Fruit fly (Drosophila melanogaster) whole organism, pupa: ENCODE measurements around the gene CG7943.

Source experiments
- CG10348 ChIP-seq: fragments of 200-800 bp; sonication (Bioruptor generic); IDR thresholded peaks from 2 replicates; pipeline ENCODE4 v1.3.6; 2022; ENCODE audit warnings: missing biosample characterization, missing genetic modification characterization
- CG12605 ChIP-seq: fragments of 200-800 bp; sonication (Bioruptor generic); IDR thresholded peaks from 2 replicates; pipeline ENCODE4 v1.3.6; 2022; ENCODE audit warnings: missing biosample characterization, missing genetic modification characterization
- CG13204 ChIP-seq: fragments of 200-800 bp; sonication (Bioruptor generic); optimal IDR thresholded peaks from 2 replicates; lab custom pipeline; 2018; ENCODE audit warnings: missing biosample characterization, mild to moderate bottlenecking, missing genetic modification characterization, moderate library complexity
- CG14655 ChIP-seq: fragments of 200-800 bp; sonication (Bioruptor generic); optimal IDR thresholded peaks from 3 replicates; lab custom pipeline; 2017; ENCODE audit warnings: mild to moderate bottlenecking, missing biosample characterization, missing genetic modification reagents, missing genetic modification characterization
- CG15710 ChIP-seq: fragments of 200-800 bp; sonication (Bioruptor generic); optimal IDR thresholded peaks from 2 replicates; lab custom pipeline; 2018; ENCODE audit warnings: missing biosample characterization, mild to moderate bottlenecking, missing genetic modification characterization, moderate library complexity
- CG17806 ChIP-seq: fragments of 200-800 bp; sonication (Bioruptor generic); optimal IDR thresholded peaks from 2 replicates; lab custom pipeline; 2018; ENCODE audit warnings: missing biosample characterization, mild to moderate bottlenecking, missing genetic modification characterization, moderate library complexity
- CG32121 ChIP-seq: fragments of 200-800 bp; sonication (Bioruptor generic); IDR thresholded peaks from 2 replicates; pipeline ENCODE4 v1.3.6; 2022; ENCODE audit warnings: missing biosample characterization, missing genetic modification characterization
- CG34367 ChIP-seq: fragments of 200-800 bp; sonication (Bioruptor generic); optimal IDR thresholded peaks from 2 replicates; lab custom pipeline; 2018; ENCODE audit warnings: missing biosample characterization, mild to moderate bottlenecking, missing genetic modification characterization
- CG4496 ChIP-seq: fragments of 200-800 bp; sonication (Bioruptor generic); IDR thresholded peaks from 3 replicates; pipeline ENCODE4 v1.3.6; 2022; ENCODE audit warnings: missing biosample characterization, missing genetic modification characterization
- CG8159 ChIP-seq: fragments of 200-800 bp; sonication (Bioruptor generic); optimal IDR thresholded peaks from 3 replicates; lab custom pipeline; 2018; ENCODE audit warnings: missing biosample characterization, mild to moderate bottlenecking, missing genetic modification characterization, moderate library complexity
- CG8301 ChIP-seq: fragments of 200-800 bp; sonication (Bioruptor generic); optimal IDR thresholded peaks from 2 replicates; lab custom pipeline; 2018; ENCODE audit warnings: missing biosample characterization, mild to moderate bottlenecking, missing genetic modification characterization
- CG9948 ChIP-seq: fragments of 200-800 bp; sonication (Bioruptor generic); optimal IDR thresholded peaks from 2 replicates; lab custom pipeline; 2018; ENCODE audit warnings: missing biosample characterization, mild to moderate bottlenecking, missing genetic modification characterization, moderate library complexity
- D1 ChIP-seq: fragments of 200-800 bp; sonication (Bioruptor generic); optimal IDR thresholded peaks from 2 replicates; lab custom pipeline; 2018; ENCODE audit warnings: missing biosample characterization, mild to moderate bottlenecking, missing genetic modification characterization, moderate library complexity
- EcR ChIP-seq: fragments of 200-800 bp; sonication (Bioruptor generic); optimal IDR thresholded peaks from 3 replicates; lab custom pipeline; 2019; ENCODE audit warnings: missing biosample characterization, missing genetic modification characterization, mild to moderate bottlenecking, moderate library complexity, missing genetic modification reagents
- Ets98B ChIP-seq: fragments of 200-800 bp; sonication (Bioruptor generic); IDR thresholded peaks from 2 replicates; pipeline ENCODE4 v1.3.6; 2022; ENCODE audit warnings: missing biosample characterization, missing genetic modification characterization
- Pif1A ChIP-seq: fragments of 200-800 bp; sonication (Bioruptor generic); optimal IDR thresholded peaks from 3 replicates; lab custom pipeline; 2016; ENCODE audit warnings: missing biosample characterization, missing genetic modification characterization
- Pif1B ChIP-seq: fragments of 200-800 bp; sonication (Bioruptor generic); optimal IDR thresholded peaks from 3 replicates; lab custom pipeline; 2016; ENCODE audit warnings: missing biosample characterization, missing genetic modification characterization
- Snoo ChIP-seq: fragments of 200-800 bp; sonication (Bioruptor generic); optimal IDR thresholded peaks from 3 replicates; lab custom pipeline; 2017; ENCODE audit warnings: missing biosample characterization, mild to moderate bottlenecking, missing genetic modification characterization, inconsistent platforms
- fd96Ca ChIP-seq: fragments of 200-800 bp; sonication (Bioruptor generic); IDR thresholded peaks from 3 replicates; pipeline ENCODE4 v1.3.6; 2022; ENCODE audit warnings: missing biosample characterization, missing genetic modification characterization
- gl ChIP-seq: fragments of 200-800 bp; sonication (Bioruptor generic); optimal IDR thresholded peaks from 2 replicates; lab custom pipeline; 2018; ENCODE audit warnings: missing biosample characterization, mild to moderate bottlenecking, missing genetic modification characterization
- rn ChIP-seq: fragments of 200-800 bp; sonication (Bioruptor generic); IDR thresholded peaks from 2 replicates; pipeline ENCODE4 v1.3.6; 2022; ENCODE audit warnings: missing biosample characterization, missing genetic modification characterization

Gene CG7943

DNA sequence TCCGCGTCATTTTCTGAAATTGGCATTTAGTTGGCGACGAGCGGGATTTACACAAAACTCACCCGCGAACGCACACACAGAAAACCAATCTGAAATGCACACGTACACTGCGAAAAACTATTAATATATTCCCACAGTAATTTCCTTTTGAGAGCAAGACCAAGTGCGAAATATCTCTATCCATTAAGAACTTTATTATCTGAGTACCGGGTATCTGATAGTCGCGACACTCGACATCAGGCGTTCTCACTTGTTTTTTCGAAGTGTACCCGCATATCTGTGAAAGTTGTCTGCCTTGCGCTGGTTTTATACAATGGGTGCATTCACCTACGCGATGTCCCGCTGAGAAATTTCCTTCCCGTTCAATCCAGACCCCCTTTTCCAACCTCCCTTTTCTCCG is 29.8 kb downstream of the CG7943 start:
- TF ChIP-seq CG17806 (tag; lab: Kevin White, UChicago) (peak; percentile 51), CG14655 (GFP tag; lab: Kevin White, UChicago) (peak; percentile 72), fd96Ca (peak; percentile 82), CG13204 (GFP tag; lab: Kevin White, UChicago) (no peak), rn (GFP tag; lab: Robert Waterston, UW) (no peak), Ets98B (GFP tag; lab: Robert Waterston, UW) (peak; percentile 52), CG34367 (tag; lab: Kevin White, UChicago) (peak; percentile 53), Snoo (tag; lab: Kevin White, UChicago) (peak; percentile 56), CG8159 (tag; lab: Kevin White, UChicago) (peak; percentile 57), CG12605 (GFP tag; lab: Robert Waterston, UW) (no peak), CG15710 (tag; lab: Kevin White, UChicago) (peak; percentile 66), Pif1A (peak; percentile 17), CG32121 (GFP tag; lab: Robert Waterston, UW) (no peak), Pif1B (GFP tag; lab: Kevin White, UChicago) (no peak), gl (tag; lab: Kevin White, UChicago) (no peak), CG9948 (tag; lab: Kevin White, UChicago) (peak; percentile 56), D1 (tag; lab: Kevin White, UChicago) (no peak), CG10348 (GFP tag; lab: Robert Waterston, UW) (no peak; the same call in 1 of the 2 replicates), EcR (GFP tag; lab: Kevin White, UChicago) (peak; percentile 53), CG8301 (tag; lab: Kevin White, UChicago) (peak; percentile 69), CG4496 (peak; percentile 63; the same call in 1 of the 3 replicates)

DNA sequence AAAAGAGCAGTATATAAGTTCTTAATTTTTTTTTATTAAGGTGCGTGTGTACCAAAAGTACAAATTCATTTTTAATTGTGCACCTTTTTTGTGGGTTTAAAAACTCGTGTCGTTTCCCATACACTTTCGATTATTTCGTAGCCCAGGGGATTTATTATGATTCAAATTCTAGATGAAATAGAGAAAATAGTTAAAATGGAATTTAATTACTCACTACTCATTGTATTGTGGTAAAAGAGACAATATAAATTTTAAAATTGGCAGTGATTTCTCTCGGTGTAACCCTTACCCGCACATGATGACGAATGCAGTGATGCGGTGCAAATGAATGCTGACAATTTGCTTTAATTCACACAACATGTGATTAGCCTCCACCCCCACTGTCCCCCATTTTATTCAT is 36.9 kb downstream of the CG7943 start:
- TF ChIP-seq CG13204 (GFP tag; lab: Kevin White, UChicago): no peak
- no peak for TF ChIP-seq gl (tag; lab: Kevin White, UChicago)
- no peak for TF ChIP-seq CG12605 (GFP tag; lab: Robert Waterston, UW)
- TF ChIP-seq CG8301 (tag; lab: Kevin White, UChicago): no peak
- TF ChIP-seq fd96Ca: no peak
- TF ChIP-seq CG8159 (tag; lab: Kevin White, UChicago): peak; percentile 23
- TF ChIP-seq CG34367 (tag; lab: Kevin White, UChicago): no peak
- TF ChIP-seq D1 (tag; lab: Kevin White, UChicago): no peak
- TF ChIP-seq Pif1A: peak; percentile 13
- no peak for TF ChIP-seq CG14655 (GFP tag; lab: Kevin White, UChicago)
- TF ChIP-seq Snoo (tag; lab: Kevin White, UChicago): no peak

DNA sequence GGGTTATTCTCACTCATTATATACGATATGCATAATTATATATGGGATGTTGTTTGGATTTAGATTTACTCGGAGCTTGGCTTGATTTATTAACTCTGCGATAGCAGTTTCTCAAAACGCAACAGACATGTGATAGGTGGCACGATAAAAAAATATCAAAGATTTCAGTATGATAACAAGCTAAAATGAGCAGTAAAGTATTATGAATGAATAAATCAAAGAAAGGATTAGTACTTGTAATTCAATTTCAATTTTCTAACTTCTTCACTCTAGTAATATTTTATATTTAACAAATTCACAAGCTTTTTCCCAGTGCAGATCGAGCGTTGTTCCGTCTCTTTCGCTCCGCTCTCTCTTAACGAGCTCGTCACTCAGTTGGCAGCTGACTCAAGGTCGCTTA is 37.9 kb downstream of the CG7943 start:
- TF ChIP-seq fd96Ca (no peak), EcR (GFP tag; lab: Kevin White, UChicago) (no peak), CG4496 (no peak)
- TF ChIP-seq, all 21 proteins: peak for 0

DNA sequence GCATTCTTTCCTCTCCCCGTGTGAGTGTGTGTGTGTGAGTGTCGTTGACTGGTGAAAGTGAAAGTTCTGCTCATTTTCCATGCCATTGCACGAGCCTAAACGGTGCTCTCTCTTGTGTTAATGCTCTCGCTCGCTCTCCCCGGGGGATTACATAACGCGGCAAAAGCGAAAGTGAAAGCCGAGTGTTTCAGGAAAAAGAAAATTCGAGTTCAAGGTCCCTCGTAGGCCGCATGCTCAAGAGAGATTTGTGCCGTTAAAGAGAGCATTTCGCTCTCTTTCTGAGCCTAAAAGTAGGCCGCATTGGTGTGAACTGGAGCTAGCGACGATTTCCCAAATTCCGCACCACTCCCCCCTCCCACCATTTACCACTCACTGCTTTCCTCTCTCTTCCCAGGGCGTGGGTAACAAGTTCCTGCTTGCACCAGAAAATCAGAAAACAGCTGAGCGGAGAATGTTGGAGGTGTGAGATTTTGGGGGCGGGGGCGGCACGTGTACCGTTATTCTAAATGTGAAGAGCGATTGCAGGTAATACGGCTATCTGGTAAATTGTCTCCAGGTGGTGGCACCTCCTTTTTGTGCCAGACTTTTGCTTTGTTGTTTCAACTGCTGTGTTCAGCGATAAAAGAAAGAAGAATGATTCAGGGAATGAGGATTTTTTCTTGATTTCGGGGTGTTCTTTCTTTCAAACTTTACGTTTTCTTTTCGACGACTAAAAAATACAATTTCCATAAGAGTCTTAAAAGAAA is 44.2 kb downstream of the CG7943 start:
- TF ChIP-seq CG8301 (tag; lab: Kevin White, UChicago): peak; percentile 17
- peak; percentile 20 for TF ChIP-seq Pif1A
- TF ChIP-seq CG13204 (GFP tag; lab: Kevin White, UChicago): no peak
- no peak for TF ChIP-seq CG32121 (GFP tag; lab: Robert Waterston, UW)
- TF ChIP-seq CG14655 (GFP tag; lab: Kevin White, UChicago): peak; percentile 47
- peak; percentile 27 for TF ChIP-seq gl (tag; lab: Kevin White, UChicago)
- peak; percentile 30 for TF ChIP-seq CG8159 (tag; lab: Kevin White, UChicago)
- peak; percentile 83 for TF ChIP-seq EcR (GFP tag; lab: Kevin White, UChicago)
- TF ChIP-seq fd96Ca: peak; percentile 22; the same call in 1 of the 3 replicates
- no peak for TF ChIP-seq Ets98B (GFP tag; lab: Robert Waterston, UW)
- TF ChIP-seq CG15710 (tag; lab: Kevin White, UChicago): peak; percentile 17
- no peak for TF ChIP-seq CG9948 (tag; lab: Kevin White, UChicago)
- no peak for TF ChIP-seq CG34367 (tag; lab: Kevin White, UChicago)
- peak; percentile 5 for TF ChIP-seq Pif1B (GFP tag; lab: Kevin White, UChicago)
- TF ChIP-seq Snoo (tag; lab: Kevin White, UChicago): no peak
- no peak for TF ChIP-seq rn (GFP tag; lab: Robert Waterston, UW)
- TF ChIP-seq CG17806 (tag; lab: Kevin White, UChicago): no peak
- no peak for TF ChIP-seq D1 (tag; lab: Kevin White, UChicago)
- TF ChIP-seq CG12605 (GFP tag; lab: Robert Waterston, UW): no peak
- TF ChIP-seq CG4496: 0 out of 3 replicates have a peak, but pooled peaks have one; percentile 41
- no peak for TF ChIP-seq CG10348 (GFP tag; lab: Robert Waterston, UW)

DNA sequence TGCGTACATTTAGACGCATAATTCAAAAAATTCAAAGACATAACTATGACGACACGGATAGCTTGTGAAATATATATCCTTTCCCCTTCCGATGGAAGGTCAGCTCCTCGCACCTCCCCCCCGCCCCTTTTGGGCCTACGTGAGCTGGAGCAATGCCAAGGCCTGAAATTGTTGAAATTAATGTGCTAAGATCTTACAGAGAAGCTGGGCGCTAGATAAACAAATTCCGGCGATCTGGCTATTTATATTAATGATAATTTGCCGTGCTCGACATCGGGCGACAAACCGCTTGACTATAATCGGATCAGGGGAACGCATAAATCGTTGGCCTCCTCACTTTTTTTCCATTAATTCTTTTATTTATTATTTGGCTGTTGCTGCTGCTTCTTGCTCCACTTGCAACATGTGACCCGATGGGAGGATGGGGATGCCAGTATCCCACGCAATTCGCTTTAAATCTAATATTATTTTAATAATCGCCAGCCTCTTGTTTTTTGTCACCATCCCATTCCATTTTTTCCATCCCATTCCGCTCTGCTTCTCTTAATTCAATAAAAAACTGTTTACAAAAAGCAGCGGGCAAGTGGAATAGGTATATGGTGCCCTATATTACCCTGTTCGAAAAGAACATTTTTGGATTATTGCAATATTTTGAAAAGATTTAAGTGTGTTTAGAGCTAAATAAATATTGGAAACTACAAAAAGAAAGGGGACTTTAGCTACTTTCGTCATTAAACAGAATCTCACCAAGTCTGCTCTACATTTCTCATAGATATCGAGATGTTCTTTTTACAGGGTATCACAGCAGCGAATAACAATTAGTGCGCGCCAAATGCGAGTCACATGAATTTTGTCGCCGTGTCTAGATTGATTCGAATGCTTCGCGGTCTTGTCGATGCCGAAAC is 45.8 kb downstream of the CG7943 start:
- TF ChIP-seq CG9948 (tag; lab: Kevin White, UChicago) (no peak), CG13204 (GFP tag; lab: Kevin White, UChicago) (no peak), rn (GFP tag; lab: Robert Waterston, UW) (no peak), Pif1A (no peak), EcR (GFP tag; lab: Kevin White, UChicago) (no peak), CG14655 (GFP tag; lab: Kevin White, UChicago) (no peak), Snoo (tag; lab: Kevin White, UChicago) (no peak), CG15710 (tag; lab: Kevin White, UChicago) (no peak), CG4496 (no peak), Ets98B (GFP tag; lab: Robert Waterston, UW) (no peak), CG34367 (tag; lab: Kevin White, UChicago) (no peak), CG12605 (GFP tag; lab: Robert Waterston, UW) (no peak), gl (tag; lab: Kevin White, UChicago) (no peak)
